Worm (Caenorhabditis elegans): ENCODE data around the gene tag-322.

DNA sequence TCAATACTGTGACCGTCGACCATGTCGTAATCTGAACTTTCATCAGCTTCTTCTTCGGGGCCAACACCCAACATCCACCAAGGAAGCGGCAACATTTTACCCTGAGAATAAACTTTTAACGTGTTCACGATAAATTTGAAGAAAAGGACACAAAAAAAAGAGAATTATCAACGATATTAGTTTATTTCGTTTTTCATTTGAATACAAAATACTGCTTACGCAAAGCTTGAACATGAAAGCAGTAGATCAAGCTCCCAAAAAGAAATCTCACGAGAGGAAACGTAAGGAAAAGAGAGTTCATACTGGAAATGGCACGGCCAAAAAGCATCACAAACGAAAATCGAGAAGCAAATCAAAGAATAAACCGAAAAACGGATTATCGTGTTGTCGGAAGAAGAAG lies 21.6 kb downstream of the tag-322 start, which contains the start of the genes C46A5.6 and C46A5.1:
- TF ChIP-seq nhr-25 (tag; optimal IDR thresholded peaks at IDR 0.05; ENCODE audit: borderline replicate concordance, insufficient read depth), result no peak
- TF ChIP-seq nhr-10 (tag; optimal IDR thresholded peaks at IDR 0.05), result no peak
- TF ChIP-seq ZK546.5 (tag; optimal IDR thresholded peaks at IDR 0.05), result no peak
- no peak for TF ChIP-seq mxl-2 (GFP tag; conservative IDR thresholded peaks at IDR 0.05)
- no peak for TF ChIP-seq F49E8.2 (tag; optimal IDR thresholded peaks at IDR 0.05; ENCODE audit: borderline replicate concordance)
- TF ChIP-seq fkh-10 (GFP tag; optimal IDR thresholded peaks at IDR 0.05), result no peak
- TF ChIP-seq unc-62 (GFP tag; optimal IDR thresholded peaks at IDR 0.05 in 1 of 2), result no peak
- TF ChIP-seq unc-62 (tag; optimal IDR thresholded peaks at IDR 0.05), result no peak
- no peak for TF ChIP-seq lsy-2 (tag; optimal IDR thresholded peaks at IDR 0.05)
